Worm (Caenorhabditis elegans) whole organism, L2 larva: ENCODE data around the gene C32A9.1.
A peak's percentile ranks its signal among the peaks of the same experiment; 100 is the strongest.

Experiments used
- C34F6.9 ChIP-seq: fragments of 150-350 bp; optimal IDR thresholded peaks from 2 replicates; lab custom pipeline; 2014; ENCODE audit warnings: missing biosample characterization, missing genetic modification characterization
- F13H6.1 ChIP-seq: sonication (generic microtip); optimal IDR thresholded peaks from 2 replicates; lab custom pipeline; 2016; ENCODE audit warnings: missing genetic modification characterization, missing compliant biosample characterization
- R02D3.7 ChIP-seq: fragments of 150-350 bp; optimal IDR thresholded peaks from 2 replicates; lab custom pipeline; 2014; ENCODE audit warnings: missing biosample characterization, missing genetic modification characterization
- Y55F3AM.14 ChIP-seq: fragments of 200-800 bp; sonication (Bioruptor generic); optimal IDR thresholded peaks from 2 replicates; lab custom pipeline; 2018; ENCODE audit warnings: mild to moderate bottlenecking, missing genetic modification characterization, missing compliant biosample characterization
- alr-1 ChIP-seq: fragments of 150-350 bp; optimal IDR thresholded peaks from 2 replicates; lab custom pipeline; 2014; ENCODE audit warnings: missing biosample characterization, missing genetic modification characterization
- aly-2 ChIP-seq: fragments of 150-350 bp; optimal IDR thresholded peaks from 2 replicates; lab custom pipeline; 2014; ENCODE audit warnings: missing biosample characterization, missing genetic modification characterization
- ama-1 ChIP-seq: fragments of 150-350 bp; optimal IDR thresholded peaks from 2 replicates; lab custom pipeline; 2018; ENCODE audit warnings: inconsistent platforms
- blmp-1 ChIP-seq: sonication (generic microtip); optimal IDR thresholded peaks from 2 replicates; lab custom pipeline; 2017; ENCODE audit warnings: missing genetic modification characterization, mild to moderate bottlenecking, missing compliant biosample characterization, antibody characterized with exemption, moderate library complexity; ENCODE audit not compliant: insufficient read depth
- ceh-82 ChIP-seq: fragments of 150-350 bp; optimal IDR thresholded peaks from 2 replicates; lab custom pipeline; 2014; ENCODE audit warnings: missing biosample characterization, missing genetic modification characterization
- crh-2 ChIP-seq: sonication (generic microtip); optimal IDR thresholded peaks from 2 replicates; lab custom pipeline; 2017; ENCODE audit warnings: missing biosample characterization, missing genetic modification characterization
- dmd-4 ChIP-seq: sonication (generic microtip); optimal IDR thresholded peaks from 2 replicates; lab custom pipeline; 2017; ENCODE audit warnings: missing biosample characterization, missing genetic modification characterization
- egl-27 ChIP-seq: sonication (generic microtip); optimal IDR thresholded peaks from 3 replicates; lab custom pipeline; 2017; ENCODE audit warnings: missing biosample characterization, missing genetic modification reagents, missing genetic modification characterization
- elt-1 ChIP-seq: fragments of 150-350 bp; optimal IDR thresholded peaks from 2 replicates; lab custom pipeline; 2014; ENCODE audit warnings: missing biosample characterization, missing genetic modification characterization
- elt-3 ChIP-seq: sonication (generic microtip); optimal IDR thresholded peaks from 2 replicates; lab custom pipeline; 2017; ENCODE audit warnings: missing biosample characterization, missing genetic modification characterization
- fos-1 ChIP-seq: fragments of 150-350 bp; optimal IDR thresholded peaks from 2 replicates; lab custom pipeline; 2014; ENCODE audit warnings: missing biosample characterization, missing genetic modification characterization
- gmeb-1 ChIP-seq: fragments of 150-350 bp; optimal IDR thresholded peaks from 2 replicates; lab custom pipeline; 2014; ENCODE audit warnings: missing biosample characterization, missing genetic modification characterization
- lin-11 ChIP-seq: fragments of 150-350 bp; sonication (generic microtip); optimal IDR thresholded peaks from 2 replicates; lab custom pipeline; 2014; ENCODE audit warnings: missing biosample characterization, missing genetic modification characterization, inconsistent platforms, mixed read lengths
- lin-39 ChIP-seq: fragments of 150-350 bp; optimal IDR thresholded peaks from 2 replicates; lab custom pipeline; 2014; ENCODE audit warnings: missing biosample characterization, missing genetic modification reagents, missing genetic modification characterization
- lsy-2 ChIP-seq, 2 experiments: fragments of 150-350 bp in 1 of 2; sonication (generic microtip) in 1 of 2; optimal IDR thresholded peaks; 2 replicates each; lab custom pipeline; 2014 to 2017; ENCODE audit warnings: missing biosample characterization in 2 of 2, missing genetic modification characterization in 2 of 2
- mab-5 ChIP-seq: fragments of 150-350 bp; optimal IDR thresholded peaks from 2 replicates; lab custom pipeline; 2014; ENCODE audit warnings: missing biosample characterization, missing genetic modification characterization
- mbf-1 ChIP-seq: sonication (generic microtip); optimal IDR thresholded peaks from 2 replicates; lab custom pipeline; 2017; ENCODE audit warnings: missing biosample characterization, missing genetic modification characterization
- mdl-1 ChIP-seq, 2 experiments: fragments of 150-350 bp in 1 of 2; sonication (generic microtip) in 1 of 2; optimal IDR thresholded peaks; 2 replicates each; lab custom pipeline; 2017; ENCODE audit warnings: missing biosample characterization in 2 of 2, missing genetic modification characterization in 2 of 2
- nhr-10 ChIP-seq: sonication (generic microtip); optimal IDR thresholded peaks from 2 replicates; lab custom pipeline; 2017; ENCODE audit warnings: missing biosample characterization, missing genetic modification characterization
- nhr-12 ChIP-seq: fragments of 150-350 bp; optimal IDR thresholded peaks from 2 replicates; lab custom pipeline; 2014; ENCODE audit warnings: missing biosample characterization, missing genetic modification characterization
- nhr-129 ChIP-seq: fragments of 150-350 bp; optimal IDR thresholded peaks from 2 replicates; lab custom pipeline; 2014; ENCODE audit warnings: missing biosample characterization, missing genetic modification characterization
- nhr-21 ChIP-seq: fragments of 150-350 bp; optimal IDR thresholded peaks from 2 replicates; lab custom pipeline; 2014; ENCODE audit warnings: missing biosample characterization, missing genetic modification characterization
- nhr-25 ChIP-seq: fragments of 150-350 bp; sonication (generic microtip); optimal IDR thresholded peaks from 3 replicates; lab custom pipeline; 2014; ENCODE audit warnings: missing biosample characterization, missing genetic modification characterization
- nhr-6 ChIP-seq: fragments of 150-350 bp; optimal IDR thresholded peaks from 2 replicates; lab custom pipeline; 2014; ENCODE audit warnings: missing biosample characterization, missing genetic modification characterization
- nhr-77 ChIP-seq: fragments of 150-350 bp; optimal IDR thresholded peaks from 2 replicates; lab custom pipeline; 2014; ENCODE audit warnings: missing biosample characterization, missing genetic modification characterization
- peb-1 ChIP-seq: fragments of 150-350 bp; optimal IDR thresholded peaks from 2 replicates; lab custom pipeline; 2014; ENCODE audit warnings: missing biosample characterization, missing genetic modification characterization
- sem-4 ChIP-seq: fragments of 150-350 bp; optimal IDR thresholded peaks from 2 replicates; lab custom pipeline; 2014; ENCODE audit warnings: missing biosample characterization, missing genetic modification reagents, missing genetic modification characterization
- skn-1 ChIP-seq: sonication (generic microtip); optimal IDR thresholded peaks from 2 replicates; lab custom pipeline; 2017; ENCODE audit warnings: missing biosample characterization, missing genetic modification characterization
- sma-9 ChIP-seq, 2 experiments: fragments of 150-350 bp in 1 of 2; sonication (generic microtip) in 1 of 2; optimal IDR thresholded peaks; 2 replicates each; lab custom pipeline; 2014 to 2016; ENCODE audit warnings: missing genetic modification characterization in 2 of 2, mild to moderate bottlenecking in 1 of 2, missing biosample characterization in 1 of 2, missing compliant biosample characterization in 1 of 2, missing genetic modification reagents in 1 of 2, moderate library complexity in 1 of 2
- snpc-4 ChIP-seq: fragments of 150-350 bp; optimal IDR thresholded peaks from 2 replicates; lab custom pipeline; 2014; ENCODE audit warnings: missing biosample characterization, missing genetic modification characterization
- unc-39 ChIP-seq: fragments of 150-350 bp; optimal IDR thresholded peaks from 2 replicates; lab custom pipeline; 2014; ENCODE audit warnings: missing biosample characterization, missing genetic modification characterization
- unc-55 ChIP-seq: fragments of 150-350 bp; sonication (generic microtip); optimal IDR thresholded peaks from 3 replicates; lab custom pipeline; 2014; ENCODE audit warnings: missing biosample characterization, missing genetic modification reagents, missing genetic modification characterization
- unc-62 ChIP-seq: fragments of 150-350 bp; optimal IDR thresholded peaks from 2 replicates; lab custom pipeline; 2014; ENCODE audit warnings: missing biosample characterization, missing genetic modification reagents, missing genetic modification characterization
- zag-1 ChIP-seq: fragments of 150-350 bp; optimal IDR thresholded peaks from 2 replicates; lab custom pipeline; 2014; ENCODE audit warnings: missing biosample characterization, missing genetic modification characterization
- ztf-1 ChIP-seq: fragments of 200-800 bp; sonication (Bioruptor generic); conservative IDR thresholded peaks from 2 replicates; pipeline ENCODE4 v1.3.6; 2022; ENCODE audit warnings: missing genetic modification characterization, missing compliant biosample characterization
- ztf-4 ChIP-seq: fragments of 150-350 bp; optimal IDR thresholded peaks from 2 replicates; lab custom pipeline; 2014; ENCODE audit warnings: missing biosample characterization, missing genetic modification characterization

Gene C32A9.1

DNA sequence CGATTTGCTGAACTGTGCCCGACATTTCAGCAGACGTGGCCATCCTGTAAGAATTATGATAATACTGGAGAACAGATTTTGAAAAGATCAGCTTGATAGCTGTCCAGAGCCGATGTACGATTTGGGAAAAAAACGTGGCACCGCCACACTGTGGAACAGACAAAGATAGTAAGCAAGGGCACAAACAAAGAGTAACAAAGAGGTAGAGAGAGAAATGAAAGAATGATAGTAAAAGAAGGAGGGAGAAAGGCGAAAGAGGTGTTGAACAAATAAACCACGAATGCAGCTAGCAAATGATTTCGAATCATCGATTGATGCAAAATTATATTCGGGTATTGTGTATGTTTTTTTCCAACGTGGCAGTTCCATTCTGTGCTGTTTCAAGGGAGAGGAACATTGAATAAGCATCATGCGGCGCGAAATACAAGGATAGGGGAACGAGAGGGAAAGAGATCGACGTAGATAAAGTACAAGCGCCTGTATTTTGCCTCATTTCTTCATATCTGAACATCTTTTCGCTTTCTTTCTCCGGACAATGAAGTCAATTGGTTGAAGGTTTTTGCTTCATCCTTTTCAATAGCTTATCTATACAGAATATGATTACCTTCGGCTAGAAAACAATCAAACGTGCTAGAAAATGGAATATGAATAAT lies 31.7 kb downstream of the C32A9.1 start, which contains the start of gene C14H10.3:
TSS of gene C14H10.3 (minus strand) at position 44 of the 653 bp plus-strand sequence.
- TF ChIP-seq mbf-1 (tag; lab: Kevin White, UChicago) (no peak), fos-1 (peak; percentile 5), crh-2 (tag; lab: Kevin White, UChicago) (peak; percentile 41), blmp-1 (tag; lab: Kevin White, UChicago) (peak; percentile 69), mab-5 (tag; lab: Kevin White, UChicago) (no peak), F13H6.1 (no peak)
- TF ChIP-seq, all 48 proteins: peak for 3

DNA sequence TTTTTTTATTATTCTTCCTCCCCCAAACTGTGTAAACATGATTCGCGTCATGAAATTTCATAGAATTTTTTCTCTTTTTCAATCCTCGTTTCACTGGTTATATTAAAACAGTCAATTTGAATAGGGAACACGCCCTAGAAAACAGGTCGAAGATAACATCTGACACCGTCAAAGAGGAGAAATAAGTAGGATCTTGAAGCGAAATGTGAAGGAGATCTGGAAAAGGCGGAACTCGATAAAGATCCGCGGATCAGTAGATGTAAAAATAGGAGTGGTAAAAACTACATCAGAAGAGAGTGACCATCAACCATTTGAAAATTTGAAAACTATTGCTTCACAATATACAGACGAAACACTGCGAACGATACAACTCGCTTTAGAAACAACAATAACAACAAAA lies 32.7 kb downstream of the C32A9.1 start:
- TF ChIP-seq lin-39 (tag; lab: Kevin White, UChicago) (no peak), peb-1 (tag; lab: Kevin White, UChicago) (no peak), unc-62 (GFP tag; lab: Kevin White, UChicago) (no peak), elt-1 (tag; lab: Kevin White, UChicago) (peak; percentile 66), ceh-82 (tag; lab: Kevin White, UChicago) (no peak), ztf-1 (GFP tag; lab: Robert Waterston, UW) (no peak), nhr-10 (tag; lab: Kevin White, UChicago) (no peak), nhr-77 (tag; lab: Kevin White, UChicago) (no peak), nhr-21 (tag; lab: Kevin White, UChicago) (no peak), nhr-25 (tag; lab: Kevin White, UChicago) (peak; percentile 14), sma-9 (GFP tag; optimal IDR thresholded peaks at IDR 0.05; lab: Kevin White, UChicago) (no peak), sma-9 (tag; optimal IDR thresholded peaks at IDR 0.05; lab: Kevin White, UChicago) (no peak), unc-39 (tag; lab: Kevin White, UChicago) (no peak), mab-5 (tag; lab: Kevin White, UChicago) (no peak), R02D3.7 (tag; lab: Kevin White, UChicago) (no peak)

ce11 chrX:10225845-10226244 lies 34.1 kb downstream of the C32A9.1 start:
- no peak for TF ChIP-seq sma-9 (GFP tag; optimal IDR thresholded peaks at IDR 0.05; lab: Kevin White, UChicago)
- no peak for TF ChIP-seq sma-9 (tag; optimal IDR thresholded peaks at IDR 0.05; lab: Kevin White, UChicago)
- TF ChIP-seq gmeb-1 (tag; lab: Kevin White, UChicago): no peak
- TF ChIP-seq ama-1: no peak
- no peak for TF ChIP-seq unc-55 (GFP tag; lab: Kevin White, UChicago)
- no peak for TF ChIP-seq ztf-4 (tag; lab: Kevin White, UChicago)

- no peak for TF ChIP-seq ama-1
- no peak for TF ChIP-seq elt-3 (tag; lab: Kevin White, UChicago)
- no peak for TF ChIP-seq lsy-2 (tag; optimal IDR thresholded peaks at IDR 0.05; lab: Kevin White, UChicago)
- TF ChIP-seq F13H6.1: no peak
- TF ChIP-seq nhr-21 (tag; lab: Kevin White, UChicago): no peak
- TF ChIP-seq lin-11 (tag; lab: Kevin White, UChicago): no peak
- TF ChIP-seq blmp-1 (tag; lab: Kevin White, UChicago): no peak
- TF ChIP-seq C34F6.9: no peak
- TF ChIP-seq alr-1 (tag; lab: Kevin White, UChicago): no peak
- no peak for TF ChIP-seq zag-1 (tag; lab: Kevin White, UChicago)
- TF ChIP-seq nhr-129 (tag; lab: Kevin White, UChicago): no peak
- TF ChIP-seq nhr-77 (tag; lab: Kevin White, UChicago): no peak
- no peak for TF ChIP-seq nhr-12 (tag; lab: Kevin White, UChicago)
- no peak for TF ChIP-seq skn-1 (tag; lab: Kevin White, UChicago)
- TF ChIP-seq nhr-10 (tag; lab: Kevin White, UChicago): no peak
Measured at ce11 chrX:10219184-10219705, 40.7 kb downstream of the C32A9.1 start.

DNA sequence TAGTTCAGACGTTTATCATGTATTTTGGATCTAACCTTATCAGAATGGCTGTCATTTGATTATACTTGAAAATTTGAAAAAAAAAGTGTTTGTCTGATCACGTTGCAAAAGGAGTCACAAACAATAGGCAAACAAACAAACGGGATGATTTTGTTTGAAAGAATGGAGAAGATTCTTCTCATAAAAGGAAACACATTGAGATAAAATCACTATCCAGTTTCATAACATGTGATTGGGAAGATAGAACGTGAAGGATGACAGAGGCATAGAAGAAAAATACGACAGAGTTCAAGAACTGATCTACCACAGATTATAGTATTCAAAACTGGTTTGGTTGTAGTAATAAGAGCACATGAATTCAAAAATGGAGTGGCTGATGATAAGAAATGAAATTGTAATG lies 41.2 kb downstream of the C32A9.1 start, which contains the start of gene F44A6.5:
TSS of gene F44A6.5 (minus strand) at position 151 of the 400 bp plus-strand sequence.
- TF ChIP-seq aly-2 (tag; lab: Kevin White, UChicago) (no peak), nhr-6 (tag; lab: Kevin White, UChicago) (no peak), crh-2 (tag; lab: Kevin White, UChicago) (peak; percentile 59), sma-9 (GFP tag; optimal IDR thresholded peaks at IDR 0.05; lab: Kevin White, UChicago) (peak; percentile 69), sma-9 (tag; optimal IDR thresholded peaks at IDR 0.05; lab: Kevin White, UChicago) (no peak), F13H6.1 (peak; percentile 37), alr-1 (tag; lab: Kevin White, UChicago) (no peak), gmeb-1 (tag; lab: Kevin White, UChicago) (peak; percentile 31), elt-3 (tag; lab: Kevin White, UChicago) (no peak), zag-1 (tag; lab: Kevin White, UChicago) (no peak), Y55F3AM.14 (GFP tag; lab: Kevin White, UChicago) (no peak), snpc-4 (no peak), lin-11 (tag; lab: Kevin White, UChicago) (no peak), sem-4 (no peak), nhr-25 (tag; lab: Kevin White, UChicago) (peak; percentile 79), mdl-1 (tag; optimal IDR thresholded peaks at IDR 0.05; lab: Kevin White, UChicago) (peak in 1 of 2 experiments; percentile 42), nhr-21 (tag; lab: Kevin White, UChicago) (peak; percentile 69), mab-5 (tag; lab: Kevin White, UChicago) (no peak), ztf-1 (GFP tag; lab: Robert Waterston, UW) (no peak), egl-27 (tag; lab: Kevin White, UChicago) (peak; percentile 16), fos-1 (peak; percentile 19), nhr-129 (tag; lab: Kevin White, UChicago) (peak; percentile 56), C34F6.9 (no peak), dmd-4 (tag; lab: Kevin White, UChicago) (no peak), lsy-2 (tag; optimal IDR thresholded peaks at IDR 0.05; lab: Kevin White, UChicago) (peak in 1 of 2 experiments; percentile 26), skn-1 (tag; lab: Kevin White, UChicago) (no peak)
